Fruit fly (Drosophila melanogaster) Kc167 (cell line): ENCODE measurements around the gene CG9547.

Experiments used
- Myc ChIP-seq: fragments of >200 bp; optimal IDR thresholded peaks from 2 replicates; lab custom pipeline; 2017; ENCODE audit warnings: missing external identifiers
- Sin3A ChIP-seq: fragments of >200 bp; optimal IDR thresholded peaks from 2 replicates; lab custom pipeline; 2018; ENCODE audit warnings: missing external identifiers
- h ChIP-seq: fragments of >200 bp; optimal IDR thresholded peaks from 3 replicates; lab custom pipeline; 2018; ENCODE audit warnings: missing external identifiers
- insv ChIP-seq: fragments of >200 bp; optimal IDR thresholded peaks from 3 replicates; lab custom pipeline; 2018; ENCODE audit warnings: missing external identifiers
- psq ChIP-seq: fragments of >200 bp; optimal IDR thresholded peaks from 2 replicates; lab custom pipeline; 2017; ENCODE audit warnings: missing external identifiers
- ttk ChIP-seq: sonication (Bioruptor generic); optimal IDR thresholded peaks from 2 replicates; lab custom pipeline; 2017; ENCODE audit warnings: missing external identifiers

The CG9547 gene

DNA sequence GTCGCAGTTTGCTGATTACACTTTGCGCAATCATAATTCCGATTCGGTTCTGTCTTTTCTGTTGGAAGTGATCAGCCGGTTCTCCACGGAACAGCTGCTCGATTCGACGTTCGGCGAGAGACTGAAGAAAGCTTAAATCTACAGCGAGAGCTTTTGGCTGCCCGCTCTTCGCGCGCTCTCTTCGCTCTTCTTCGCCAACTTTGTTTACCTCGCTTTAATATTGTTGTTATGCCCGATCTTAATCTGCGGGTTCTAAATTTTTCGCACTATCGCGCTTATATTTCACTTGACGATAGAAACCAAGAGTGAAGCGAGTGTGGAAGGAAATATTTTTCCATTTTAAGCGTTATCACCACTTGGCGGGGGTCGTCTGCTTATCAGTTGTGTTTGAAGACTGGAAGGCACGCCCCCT is at the start of gene CG9547:
Gene CG9547, minus strand, starts transcription at position 128 of the 412 bp plus-strand sequence.
- no peak for TF ChIP-seq psq (lab: Kevin White, UChicago)
- TF ChIP-seq insv (lab: Kevin White, UChicago): no peak
- no peak for TF ChIP-seq ttk
- no peak for TF ChIP-seq Myc
- no peak for TF ChIP-seq h (lab: Kevin White, UChicago)
- no peak for TF ChIP-seq Sin3A (lab: Kevin White, UChicago)

dm6 chr2L:6539623-6540381 is 45.5 kb upstream of the CG9547 start:
- no peak for TF ChIP-seq h (lab: Kevin White, UChicago)
- no peak for TF ChIP-seq psq (lab: Kevin White, UChicago)
- no peak for TF ChIP-seq ttk
- no peak for TF ChIP-seq Sin3A (lab: Kevin White, UChicago)
- no peak for TF ChIP-seq insv (lab: Kevin White, UChicago)
- no peak for TF ChIP-seq Myc

DNA sequence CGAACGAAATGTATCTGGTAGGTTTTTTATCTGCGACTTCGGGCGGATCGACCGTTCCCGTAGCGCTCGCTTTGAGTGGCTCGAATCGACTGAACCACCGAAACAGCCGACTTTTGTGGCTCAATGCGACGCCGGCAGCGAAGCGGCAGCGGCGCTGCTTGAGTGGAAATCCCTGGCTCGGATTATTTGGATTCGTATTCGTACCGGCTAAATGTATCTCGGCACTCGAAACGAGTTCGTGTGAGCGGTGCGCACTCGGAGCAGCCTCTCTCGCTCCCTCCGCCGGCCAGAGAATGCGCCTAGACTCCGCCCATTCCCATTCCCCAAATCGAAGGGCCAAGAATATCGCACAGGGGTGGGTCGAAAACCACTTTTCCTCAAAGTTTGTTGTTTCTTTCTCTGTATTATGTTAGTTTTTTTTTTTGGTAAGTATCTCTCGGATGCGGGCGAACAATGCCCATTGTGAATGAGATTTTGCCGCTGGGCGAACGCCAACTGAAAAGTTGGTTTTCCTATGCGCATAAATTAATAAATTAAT is 41.8 kb upstream of the CG9547 start:
- TF ChIP-seq psq (lab: Kevin White, UChicago) (no peak), h (lab: Kevin White, UChicago) (no peak)

DNA sequence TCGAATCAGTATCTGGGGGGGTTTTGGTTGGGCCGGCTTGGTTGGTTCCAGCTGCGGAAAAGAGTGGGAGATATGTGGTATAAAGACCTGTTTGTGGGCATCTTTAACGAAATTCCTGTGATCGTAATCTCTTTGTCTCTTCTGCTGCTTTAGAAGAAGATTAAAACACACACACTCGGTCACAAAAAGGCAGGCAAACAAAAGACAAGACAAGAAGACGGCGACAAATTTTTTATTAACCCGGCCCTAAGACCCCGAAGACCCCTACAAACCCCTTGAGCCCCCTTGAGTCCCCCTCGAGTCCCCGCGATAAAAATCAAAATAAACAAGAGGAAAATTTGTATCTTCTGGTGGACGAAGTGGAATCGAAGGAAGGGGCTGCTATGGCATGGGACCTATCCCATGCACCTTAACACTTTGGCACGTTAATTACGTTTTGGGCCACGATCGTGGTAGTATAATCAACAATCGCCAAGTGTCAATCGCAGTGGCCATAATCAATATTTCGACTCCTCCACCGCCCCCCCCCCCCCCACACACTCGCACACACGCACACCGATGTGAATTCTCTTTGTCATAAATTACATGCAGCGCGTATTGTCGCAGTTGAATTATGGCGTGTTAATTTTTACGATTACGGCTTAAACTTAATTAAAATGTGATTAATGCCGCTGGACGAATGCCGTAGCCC is 39.9 kb upstream of the CG9547 start:
- no peak for TF ChIP-seq psq (lab: Kevin White, UChicago)
- no peak for TF ChIP-seq insv (lab: Kevin White, UChicago)
- no peak for TF ChIP-seq ttk
- no peak for TF ChIP-seq Myc
- TF ChIP-seq Sin3A (lab: Kevin White, UChicago): no peak
- TF ChIP-seq h (lab: Kevin White, UChicago): no peak

DNA sequence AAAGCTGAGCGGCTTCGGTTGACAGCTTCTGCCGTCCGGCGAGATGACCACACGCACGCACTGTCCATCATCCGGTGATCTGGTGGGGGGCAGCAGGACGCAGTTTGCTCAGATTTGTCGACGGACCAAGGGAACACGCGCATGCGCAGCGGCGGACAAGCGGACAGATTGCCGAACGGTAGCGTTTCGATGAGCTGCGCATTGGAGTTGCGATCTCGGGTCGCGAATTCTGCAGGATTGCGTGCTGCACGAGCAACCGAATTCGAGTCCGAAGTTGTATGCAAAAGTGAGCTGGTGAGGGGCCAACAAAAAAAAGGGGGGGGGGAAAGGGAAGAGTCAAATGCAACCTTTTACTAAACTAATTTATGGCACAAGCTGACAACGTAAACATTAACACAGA is 39.4 kb upstream of the CG9547 start:
- TF ChIP-seq Sin3A (lab: Kevin White, UChicago): no peak
- TF ChIP-seq psq (lab: Kevin White, UChicago): no peak
- TF ChIP-seq insv (lab: Kevin White, UChicago): no peak
- no peak for TF ChIP-seq h (lab: Kevin White, UChicago)
- TF ChIP-seq ttk: no peak
- TF ChIP-seq Myc: no peak

- no peak for TF ChIP-seq psq (lab: Kevin White, UChicago)
- no peak for TF ChIP-seq insv (lab: Kevin White, UChicago)
- no peak for TF ChIP-seq Sin3A (lab: Kevin White, UChicago)
- no peak for TF ChIP-seq h (lab: Kevin White, UChicago)
- no peak for TF ChIP-seq ttk
These were observed 38.6 kb upstream of the CG9547 start for dm6 chr2L:6532977-6533376.

DNA sequence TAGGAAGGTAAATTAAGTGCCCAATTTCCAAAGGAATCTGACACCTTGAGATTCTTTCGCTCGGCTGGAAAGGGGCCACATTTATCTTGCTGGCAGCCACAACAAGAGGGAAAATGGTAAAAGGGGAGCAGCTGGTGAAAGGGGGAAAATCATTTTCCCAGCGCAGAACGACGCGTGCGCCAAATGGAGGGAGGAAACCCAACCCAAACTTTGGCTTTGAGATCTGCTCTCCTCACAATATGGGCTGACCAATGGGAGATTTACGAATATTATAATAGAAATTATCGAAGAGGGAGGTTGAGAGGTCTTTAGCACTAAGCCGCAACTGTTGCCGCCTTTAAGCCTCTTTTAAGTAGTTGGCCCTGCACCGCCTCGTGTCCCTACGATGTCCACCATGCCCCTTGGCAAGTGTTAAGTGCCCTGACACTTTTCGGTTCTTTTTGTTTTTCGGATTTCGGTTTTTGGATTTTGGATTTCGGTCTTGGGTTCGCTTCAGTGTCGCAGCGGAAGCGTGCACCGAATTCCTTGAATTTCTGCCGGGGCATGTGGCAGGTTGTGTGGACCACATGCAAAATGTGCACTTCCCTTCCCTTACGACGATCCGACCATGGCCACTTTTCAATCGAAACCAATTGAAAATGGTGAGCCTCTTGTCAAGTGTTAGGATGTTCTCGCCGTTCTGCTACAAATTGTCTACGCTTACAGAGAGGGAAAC is 37.8 kb upstream of the CG9547 start:
- TF ChIP-seq psq (lab: Kevin White, UChicago) (no peak), insv (lab: Kevin White, UChicago) (no peak), ttk (no peak), h (lab: Kevin White, UChicago) (no peak), Sin3A (lab: Kevin White, UChicago) (no peak), Myc (no peak)

dm6 chr2L:6530952-6531512 is 36.7 kb upstream of the CG9547 start:
- no peak for TF ChIP-seq Sin3A (lab: Kevin White, UChicago)
- TF ChIP-seq insv (lab: Kevin White, UChicago): no peak
- no peak for TF ChIP-seq ttk
- no peak for TF ChIP-seq psq (lab: Kevin White, UChicago)
- no peak for TF ChIP-seq Myc
- TF ChIP-seq h (lab: Kevin White, UChicago): no peak

DNA sequence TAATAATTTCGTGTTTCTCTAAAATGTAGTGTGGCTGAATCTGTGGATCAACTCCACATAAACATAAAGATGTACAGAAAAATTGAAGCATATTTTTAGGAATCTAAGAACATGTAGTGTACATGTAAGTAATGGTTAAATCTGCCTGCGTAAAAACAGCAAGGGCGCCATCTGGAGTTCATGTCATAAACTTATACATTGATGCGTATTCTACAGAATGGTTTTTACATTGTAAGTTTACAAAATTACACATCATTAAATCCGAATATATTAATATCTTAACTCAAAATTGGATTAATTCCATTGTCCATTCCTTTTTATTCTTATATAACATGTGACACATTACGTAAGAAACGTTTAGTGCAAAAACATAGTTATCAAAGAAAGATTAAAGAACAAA is 32.7 kb upstream of the CG9547 start:
- TF ChIP-seq Sin3A (lab: Kevin White, UChicago): no peak
- TF ChIP-seq psq (lab: Kevin White, UChicago): no peak
- TF ChIP-seq Myc: no peak
- TF ChIP-seq ttk: no peak
- TF ChIP-seq insv (lab: Kevin White, UChicago): no peak
- no peak for TF ChIP-seq h (lab: Kevin White, UChicago)

- TF ChIP-seq psq (lab: Kevin White, UChicago) (no peak), Myc (no peak), ttk (no peak), h (lab: Kevin White, UChicago) (no peak), insv (lab: Kevin White, UChicago) (no peak), Sin3A (lab: Kevin White, UChicago) (no peak)
These were observed 19.6 kb upstream of the CG9547 start for dm6 chr2L:6513948-6514347.

- TF ChIP-seq psq (lab: Kevin White, UChicago) (no peak), Myc (no peak), ttk (no peak), insv (lab: Kevin White, UChicago) (no peak), Sin3A (lab: Kevin White, UChicago) (no peak), h (lab: Kevin White, UChicago) (no peak)
These were observed 14.3 kb upstream of the CG9547 start for dm6 chr2L:6508666-6509065.
